Fruit fly (Drosophila melanogaster): ENCODE measurements around the gene CG14238.
A peak's percentile ranks its signal among the peaks of the same experiment; 100 is the strongest.

Gene CG14238

DNA sequence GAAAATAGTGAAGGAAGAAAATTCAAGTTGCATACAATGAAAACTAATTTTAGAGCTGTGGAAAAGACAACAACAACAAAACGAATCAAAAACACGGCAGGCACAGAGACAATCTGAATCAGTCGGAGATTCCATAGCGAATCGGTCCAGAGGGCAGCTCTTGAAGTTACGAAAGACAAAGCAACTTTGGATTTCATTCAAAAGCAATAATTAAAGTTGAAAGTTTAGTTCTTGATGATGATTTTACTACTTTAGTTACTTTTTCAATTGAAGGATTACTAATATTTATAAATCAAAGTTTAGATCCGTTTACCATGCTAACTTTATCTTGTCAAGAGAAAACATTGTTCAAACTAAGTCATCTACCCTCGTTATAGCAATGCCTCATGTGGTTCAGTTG is 14.7 kb upstream of the CG14238 start (continued):
- TF ChIP-seq vnd (GFP tag; IDR thresholded peaks at IDR 0.05; ENCODE audit: partially characterized antibody) (no peak), CG13123 (GFP tag; optimal IDR thresholded peaks at IDR 0.05) (no peak), chm (GFP tag; IDR thresholded peaks at IDR 0.05) (no peak), CG13624 (GFP tag; optimal IDR thresholded peaks at IDR 0.05) (no peak), toy (GFP tag; IDR thresholded peaks at IDR 0.05) (no peak), CG2120 (GFP tag; optimal IDR thresholded peaks at IDR 0.05) (no peak), CoRest (tag; optimal IDR thresholded peaks at IDR 0.05) (peak; percentile 27), Stat92E (GFP tag; optimal IDR thresholded peaks at IDR 0.05) (no peak), chif (GFP tag; optimal IDR thresholded peaks at IDR 0.05) (no peak), CG4617 (GFP tag; optimal IDR thresholded peaks at IDR 0.05; ENCODE audit: borderline replicate concordance) (no peak), CG14860 (GFP tag; IDR thresholded peaks at IDR 0.05; ENCODE audit: partially characterized antibody) (no peak), Kr (GFP tag; optimal IDR thresholded peaks at IDR 0.05) (no peak), CG31365 (tag; optimal IDR thresholded peaks at IDR 0.05) (no peak), CG1233 (GFP tag; optimal IDR thresholded peaks at IDR 0.05) (no peak), CG8388 (GFP tag; optimal IDR thresholded peaks at IDR 0.05) (no peak), Hr51 (GFP tag; optimal IDR thresholded peaks at IDR 0.05) (no peak), gsb-n (tag; optimal IDR thresholded peaks at IDR 0.05) (peak; percentile 55), CG4360 (GFP tag; IDR thresholded peaks at IDR 0.05) (no peak), Atf3 (GFP tag; optimal IDR thresholded peaks at IDR 0.05) (no peak), TFAM (GFP tag; optimal IDR thresholded peaks at IDR 0.05) (no peak), Rfx (GFP tag; IDR thresholded peaks at IDR 0.05) (peak; percentile 34; the same call in 1 of the 2 replicates), jumu (GFP tag; optimal IDR thresholded peaks at IDR 0.05) (no peak), CG1529 (GFP tag; optimal IDR thresholded peaks at IDR 0.05) (no peak), Dref (GFP tag; IDR thresholded peaks at IDR 0.05) (no peak), Atf6 (GFP tag; IDR thresholded peaks at IDR 0.05) (no peak), CG7357 (GFP tag; IDR thresholded peaks at IDR 0.05) (no peak), nom (GFP tag; optimal IDR thresholded peaks at IDR 0.05) (no peak), CG9876 (GFP tag; optimal IDR thresholded peaks at IDR 0.05) (no peak), Chrac-16 (GFP tag; optimal IDR thresholded peaks at IDR 0.05) (no peak), CG8765 (GFP tag; IDR thresholded peaks at IDR 0.05) (no peak), z (GFP tag; IDR thresholded peaks at IDR 0.05) (no peak), CG14710 (tag; optimal IDR thresholded peaks at IDR 0.05) (peak; percentile 3), pita (GFP tag; optimal IDR thresholded peaks at IDR 0.05) (no peak), CkIIα-i1 (GFP tag; IDR thresholded peaks at IDR 0.05) (no peak), Mes4 (GFP tag; optimal IDR thresholded peaks at IDR 0.05) (no peak), CG11504 (tag; optimal IDR thresholded peaks at IDR 0.05) (peak; percentile 26), nerfin-1 (tag; optimal IDR thresholded peaks at IDR 0.05) (no peak), YL-1 (GFP tag; optimal IDR thresholded peaks at IDR 0.05) (no peak), tap (tag; optimal IDR thresholded peaks at IDR 0.05) (no peak), mld (GFP tag; IDR thresholded peaks at IDR 0.05; ENCODE audit: partially characterized antibody) (no peak), Max (GFP tag; optimal IDR thresholded peaks at IDR 0.05) (no peak), CG6689 (GFP tag; IDR thresholded peaks at IDR 0.05) (no peak), psq (GFP tag; optimal IDR thresholded peaks at IDR 0.05) (no peak), CG17912 (GFP tag; optimal IDR thresholded peaks at IDR 0.05) (no peak), hkb (optimal IDR thresholded peaks at IDR 0.05) (peak; percentile 98), hkb (GFP tag; IDR thresholded peaks at IDR 0.05) (no peak), hth (optimal IDR thresholded peaks at IDR 0.05) (no peak), Dek (tag; optimal IDR thresholded peaks at IDR 0.05) (no peak), CG34224 (GFP tag; IDR thresholded peaks at IDR 0.05; ENCODE audit: partially characterized antibody) (no peak), Hand (GFP tag; optimal IDR thresholded peaks at IDR 0.05) (no peak), pho (GFP tag; optimal IDR thresholded peaks at IDR 0.05) (no peak), NfI (GFP tag; optimal IDR thresholded peaks at IDR 0.05) (no peak)

Data from whole organism, embryonic.